Fruit fly (Drosophila melanogaster): ENCODE results near the gene Etfb.

dm6 chr3R:29835710-29836049 lies 32.9 kb upstream of the Etfb start, which contains the start of gene Prtl99C:
- no peak for TF ChIP-seq CG8478 (optimal IDR thresholded peaks at IDR 0.05)
- no peak for TF ChIP-seq CTCF (optimal IDR thresholded peaks at IDR 0.05)
